Worm (Caenorhabditis elegans) whole organism, L4/young adult: Measurements from ENCODE around the gene F41G3.6.
A peak's percentile ranks its signal among the peaks of the same experiment; 100 is the strongest.

ENCODE experiments used
- W03F9.2 ChIP-seq: fragments of 150-350 bp; optimal IDR thresholded peaks from 2 replicates; lab custom pipeline; 2014; ENCODE audit warnings: missing biosample characterization, missing genetic modification characterization
- dao-5 ChIP-seq: sonication (generic microtip); optimal IDR thresholded peaks from 2 replicates; lab custom pipeline; 2016; ENCODE audit warnings: missing genotype, missing genetic modification characterization, moderate library complexity, missing compliant biosample characterization
- him-1 ChIP-seq: sonication (generic microtip); optimal IDR thresholded peaks from 2 replicates; lab custom pipeline; 2016; ENCODE audit warnings: missing genotype, missing genetic modification reagents, missing genetic modification characterization, missing compliant biosample characterization

F41G3.6 gene

ce11 chrII:6742614-6743013 lies at the start of gene F41G3.6:
Gene F41G3.6 (plus strand): TSS chrII:6742914.
- TF ChIP-seq W03F9.2 (tag; lab: Kevin White, UChicago) (no peak), dao-5 (tag; lab: Kevin White, UChicago) (no peak), him-1 (tag; lab: Kevin White, UChicago) (no peak)

- TF ChIP-seq W03F9.2 (tag; lab: Kevin White, UChicago) (no peak), dao-5 (tag; lab: Kevin White, UChicago) (no peak), him-1 (tag; lab: Kevin White, UChicago) (no peak)
Observed at ce11 chrII:6695388-6695787, 47.3 kb upstream of the F41G3.6 start, which contains the start of gene C18H9.5. Gene C18H9.5 (minus strand): TSS chrII:6695566.

ce11 chrII:6698784-6699183 lies 43.9 kb upstream of the F41G3.6 start, which contains the start of gene C18H9.1:
Gene C18H9.1 (plus strand): TSS chrII:6699084.
- TF ChIP-seq him-1 (tag; lab: Kevin White, UChicago) (no peak), W03F9.2 (tag; lab: Kevin White, UChicago) (no peak)

- TF ChIP-seq dao-5 (tag; lab: Kevin White, UChicago) (no peak), W03F9.2 (tag; lab: Kevin White, UChicago) (no peak), him-1 (tag; lab: Kevin White, UChicago) (no peak)
Observed at ce11 chrII:6701497-6701896, 41.2 kb upstream of the F41G3.6 start, which contains the start of gene C18H9.6. Gene C18H9.6 (minus strand): TSS chrII:6701625.

- no peak for TF ChIP-seq W03F9.2 (tag; lab: Kevin White, UChicago)
- TF ChIP-seq dao-5 (tag; lab: Kevin White, UChicago): no peak
- no peak for TF ChIP-seq him-1 (tag; lab: Kevin White, UChicago)
Observed at ce11 chrII:6705593-6706228, 37.0 kb upstream of the F41G3.6 start, which contains the start of gene rpy-1. Gene rpy-1 (minus strand): TSS chrII:6705643.

- TF ChIP-seq him-1 (tag; lab: Kevin White, UChicago) (no peak), dao-5 (tag; lab: Kevin White, UChicago) (no peak), W03F9.2 (tag; lab: Kevin White, UChicago) (no peak)
Observed at ce11 chrII:6706552-6707091, 36.1 kb upstream of the F41G3.6 start.

ce11 chrII:6707496-6708260 lies 35.0 kb upstream of the F41G3.6 start:
- no peak for TF ChIP-seq dao-5 (tag; lab: Kevin White, UChicago)
- no peak for TF ChIP-seq him-1 (tag; lab: Kevin White, UChicago)
- no peak for TF ChIP-seq W03F9.2 (tag; lab: Kevin White, UChicago)

ce11 chrII:6708980-6709379 lies 33.7 kb upstream of the F41G3.6 start:
- TF ChIP-seq him-1 (tag; lab: Kevin White, UChicago) (peak; percentile 56), dao-5 (tag; lab: Kevin White, UChicago) (no peak)

ce11 chrII:6709680-6710079 lies 33.0 kb upstream of the F41G3.6 start:
- TF ChIP-seq dao-5 (tag; lab: Kevin White, UChicago) (no peak), him-1 (tag; lab: Kevin White, UChicago) (no peak), W03F9.2 (tag; lab: Kevin White, UChicago) (no peak)

ce11 chrII:6710596-6710995 lies 32.1 kb upstream of the F41G3.6 start:
- TF ChIP-seq him-1 (tag; lab: Kevin White, UChicago): no peak
- no peak for TF ChIP-seq dao-5 (tag; lab: Kevin White, UChicago)
- no peak for TF ChIP-seq W03F9.2 (tag; lab: Kevin White, UChicago)

- TF ChIP-seq him-1 (tag; lab: Kevin White, UChicago) (no peak), W03F9.2 (tag; lab: Kevin White, UChicago) (no peak), dao-5 (tag; lab: Kevin White, UChicago) (no peak)
Observed at ce11 chrII:6712177-6712981, 30.3 kb upstream of the F41G3.6 start, which contains the start of the genes dpy-10 and T14B4.19. Gene dpy-10 (minus strand): TSS chrII:6712227. Gene T14B4.19 (minus strand): TSS chrII:6712931.

ce11 chrII:6713003-6713402 lies 29.7 kb upstream of the F41G3.6 start:
- no peak for TF ChIP-seq him-1 (tag; lab: Kevin White, UChicago)
- TF ChIP-seq W03F9.2 (tag; lab: Kevin White, UChicago): no peak
- no peak for TF ChIP-seq dao-5 (tag; lab: Kevin White, UChicago)
